Fruit fly (Drosophila melanogaster): Measurements from ENCODE around the gene CG13727.

DNA sequence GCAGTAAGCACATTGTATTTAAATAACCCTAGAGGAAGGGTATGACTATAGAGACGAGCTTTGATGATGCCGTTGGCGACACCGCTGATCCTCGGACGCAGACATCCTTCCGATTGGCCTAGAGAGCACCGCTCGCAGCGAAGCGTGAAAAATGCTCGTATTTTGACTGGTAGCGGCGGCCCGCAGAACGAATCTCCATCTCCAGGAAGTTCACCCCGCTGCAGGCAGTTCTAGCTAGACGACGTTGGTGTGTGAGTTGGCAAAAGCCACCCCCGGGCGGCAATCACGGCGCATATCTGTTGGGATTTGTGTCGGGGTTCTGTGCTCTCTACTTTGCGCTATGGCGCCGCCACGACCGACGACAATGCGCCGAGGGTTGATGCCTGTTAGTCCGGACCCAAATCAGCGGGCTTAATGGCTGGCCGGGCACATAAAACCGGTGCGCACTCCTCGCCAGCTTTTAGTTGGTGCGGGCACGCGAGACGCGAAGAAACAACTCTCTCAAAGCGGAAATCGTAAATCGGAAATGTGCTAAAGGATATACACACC is 18.2 kb upstream of the CG13727 start, which contains the start of gene tap:
- TF ChIP-seq Dbx (GFP tag; IDR thresholded peaks at IDR 0.05), result no peak
- TF ChIP-seq otp (GFP tag; IDR thresholded peaks at IDR 0.05), result no peak
- no peak for TF ChIP-seq gcm2 (GFP tag; optimal IDR thresholded peaks at IDR 0.05)
- TF ChIP-seq CG16779 (GFP tag; IDR thresholded peaks at IDR 0.05), result no peak
- no peak for TF ChIP-seq Rfx (GFP tag; IDR thresholded peaks at IDR 0.05)
- no peak for TF ChIP-seq Atf6 (GFP tag; IDR thresholded peaks at IDR 0.05)
- no peak for TF ChIP-seq CG18599 (GFP tag; optimal IDR thresholded peaks at IDR 0.05)
- no peak for TF ChIP-seq kay (GFP tag; optimal IDR thresholded peaks at IDR 0.05)
- peak; percentile 62 for TF ChIP-seq CG13894 (tag; optimal IDR thresholded peaks at IDR 0.05)
- TF ChIP-seq CG8388 (GFP tag; optimal IDR thresholded peaks at IDR 0.05), result no peak
- no peak for TF ChIP-seq CG9609 (GFP tag; optimal IDR thresholded peaks at IDR 0.05)

All from whole organism, embryonic.